Worm (Caenorhabditis elegans) whole organism, late embryonic: Measurements from ENCODE around the gene glct-6.

ENCODE experiments used
- T23F11.4 ChIP-seq: fragments of 200-800 bp; sonication (Bioruptor generic); optimal IDR thresholded peaks from 2 replicates; lab custom pipeline; 2018; ENCODE audit warnings: mild to moderate bottlenecking, missing genetic modification characterization, missing compliant biosample characterization
- Y22D7AL.16 ChIP-seq: sonication (generic microtip); optimal IDR thresholded peaks from 2 replicates; lab custom pipeline; 2016; ENCODE audit warnings: missing genetic modification characterization, missing compliant biosample characterization
- ama-1 ChIP-seq: fragments of 150-350 bp; optimal IDR thresholded peaks from 2 replicates; lab custom pipeline; 2014
- ceh-2 ChIP-seq: sonication (generic microtip); optimal IDR thresholded peaks from 2 replicates; lab custom pipeline; 2016; ENCODE audit warnings: missing genotype, missing genetic modification characterization, missing compliant biosample characterization
- ets-4 ChIP-seq: sonication (generic microtip); optimal IDR thresholded peaks from 2 replicates; lab custom pipeline; 2016; ENCODE audit warnings: missing genetic modification characterization, missing compliant biosample characterization
- eyg-1 ChIP-seq: sonication (generic microtip); optimal IDR thresholded peaks from 2 replicates; lab custom pipeline; 2016; ENCODE audit warnings: missing genotype, missing genetic modification characterization, missing compliant biosample characterization
- fkh-10 ChIP-seq: fragments of 150-350 bp; optimal IDR thresholded peaks from 2 replicates; lab custom pipeline; 2014; ENCODE audit warnings: missing biosample characterization, missing genetic modification reagents, missing genetic modification characterization
- gmeb-2 ChIP-seq: sonication (generic microtip); optimal IDR thresholded peaks from 2 replicates; lab custom pipeline; 2016; ENCODE audit warnings: missing genetic modification characterization, inconsistent platforms, missing compliant biosample characterization
- hlh-30 ChIP-seq: sonication (generic microtip); optimal IDR thresholded peaks from 2 replicates; lab custom pipeline; 2017; ENCODE audit warnings: antibody characterized with exemption, missing genetic modification characterization, missing compliant biosample characterization; ENCODE audit not compliant: insufficient read depth
- lim-6 ChIP-seq: sonication (generic microtip); optimal IDR thresholded peaks from 2 replicates; lab custom pipeline; 2016; ENCODE audit warnings: missing genetic modification characterization, missing compliant biosample characterization
- lin-11 ChIP-seq: fragments of 200-800 bp; sonication (Bioruptor generic); optimal IDR thresholded peaks from 2 replicates; lab custom pipeline; 2018; ENCODE audit warnings: mild to moderate bottlenecking, missing genetic modification characterization, missing compliant biosample characterization
- pqm-1 ChIP-seq: sonication (generic microtip); optimal IDR thresholded peaks from 2 replicates; lab custom pipeline; 2016; ENCODE audit warnings: missing genetic modification characterization, missing compliant biosample characterization
- syd-9 ChIP-seq: sonication (generic microtip); optimal IDR thresholded peaks from 2 replicates; lab custom pipeline; 2016; ENCODE audit warnings: mild to moderate bottlenecking, missing genetic modification characterization, moderate library complexity, missing compliant biosample characterization
- unc-3 ChIP-seq, 2 experiments: fragments of 200-800 bp in 1 of 2; sonication (Bioruptor generic) in 1 of 2; sonication (generic microtip) in 1 of 2; conservative IDR thresholded peaks in 1 of 2; optimal IDR thresholded peaks in 1 of 2; 2 replicates each; pipeline versions ENCODE4 v1.3.6 to Lab custom; 2016 to 2022; ENCODE audit warnings: missing compliant biosample characterization in 2 of 2, missing genetic modification characterization in 2 of 2, missing genetic modification reagents in 1 of 2

ce11 chrIV:3797442-3797841 lies 13.4 kb downstream of the glct-6 start:
- TF ChIP-seq Y22D7AL.16 (tag; lab: Kevin White, UChicago) = no peak
- TF ChIP-seq ceh-2 (tag; lab: Kevin White, UChicago) = no peak
- TF ChIP-seq lim-6 (tag; lab: Kevin White, UChicago) = no peak
- TF ChIP-seq lin-11 (tag; lab: Kevin White, UChicago) = no peak
- no peak for TF ChIP-seq gmeb-2 (tag; lab: Kevin White, UChicago)
- no peak for TF ChIP-seq T23F11.4 (GFP tag; lab: Kevin White, UChicago)
- TF ChIP-seq pqm-1 (tag; lab: Kevin White, UChicago) = no peak
- TF ChIP-seq syd-9 (tag; lab: Kevin White, UChicago) = no peak
- TF ChIP-seq ama-1 (lab: Kevin White, UChicago) = no peak
- TF ChIP-seq fkh-10 (GFP tag; lab: Kevin White, UChicago) = no peak
- TF ChIP-seq ets-4 (tag; lab: Kevin White, UChicago) = no peak
- TF ChIP-seq unc-3 (GFP tag; conservative IDR thresholded peaks at IDR 0.05; lab: Robert Waterston, UW) = no peak
- TF ChIP-seq unc-3 (tag; optimal IDR thresholded peaks at IDR 0.05; lab: Kevin White, UChicago) = no peak
- no peak for TF ChIP-seq eyg-1 (tag; lab: Kevin White, UChicago)
- TF ChIP-seq hlh-30 (tag; lab: Kevin White, UChicago) = no peak
